Worm (Caenorhabditis elegans) whole organism, mixed stage, embryonic: ENCODE results near the gene nspd-9.
A peak's percentile ranks its signal among the peaks of the same experiment; 100 is the strongest.

Experiments used
- M03D4.4 ChIP-seq: sonication (generic microtip); optimal IDR thresholded peaks from 2 replicates; lab custom pipeline; 2017; ENCODE audit warnings: mild to moderate bottlenecking, missing genetic modification characterization, missing compliant biosample characterization
- bed-3 ChIP-seq: fragments of 200-800 bp; sonication (Bioruptor generic); optimal IDR thresholded peaks from 3 replicates; lab custom pipeline; 2018; ENCODE audit warnings: mild to moderate bottlenecking, missing genetic modification characterization, moderate library complexity, missing compliant biosample characterization
- ceh-39 ChIP-seq: fragments of 150-350 bp; optimal IDR thresholded peaks from 2 replicates; lab custom pipeline; 2014; ENCODE audit warnings: missing biosample characterization, missing genetic modification characterization
- ceh-43 ChIP-seq: fragments of 200-800 bp; sonication (Bioruptor generic); optimal IDR thresholded peaks from 2 replicates; lab custom pipeline; 2018; ENCODE audit warnings: mild to moderate bottlenecking, missing genetic modification characterization, moderate library complexity, missing compliant biosample characterization
- ceh-83 ChIP-seq: fragments of 200-800 bp; sonication (Bioruptor generic); optimal IDR thresholded peaks from 2 replicates; lab custom pipeline; 2018; ENCODE audit warnings: mild to moderate bottlenecking, missing genetic modification characterization, missing compliant biosample characterization
- ces-1 ChIP-seq: fragments of 150-350 bp; optimal IDR thresholded peaks from 2 replicates; lab custom pipeline; 2014; ENCODE audit warnings: missing biosample characterization, missing genetic modification reagents, missing genetic modification characterization
- cnd-1 ChIP-seq: fragments of 200-800 bp; sonication (Bioruptor generic); optimal IDR thresholded peaks from 2 replicates; lab custom pipeline; 2018; ENCODE audit warnings: mild to moderate bottlenecking, missing genetic modification characterization, missing compliant biosample characterization
- drap-1 ChIP-seq: fragments of 200-800 bp; sonication (Bioruptor generic); optimal IDR thresholded peaks from 3 replicates; lab custom pipeline; 2018; ENCODE audit warnings: mild to moderate bottlenecking, missing genetic modification characterization, missing compliant biosample characterization
- elt-1 ChIP-seq: sonication (generic microtip); optimal IDR thresholded peaks from 2 replicates; lab custom pipeline; 2017; ENCODE audit warnings: missing genetic modification characterization, mild to moderate bottlenecking, missing compliant biosample characterization, antibody characterized with exemption, moderate library complexity, borderline replicate concordance; ENCODE audit not compliant: insufficient read depth
- elt-3 ChIP-seq: fragments of 150-350 bp; optimal IDR thresholded peaks from 2 replicates; lab custom pipeline; 2014; ENCODE audit warnings: missing biosample characterization, missing genetic modification characterization
- flh-1 ChIP-seq: fragments of 200-800 bp; sonication (Bioruptor generic); optimal IDR thresholded peaks from 2 replicates; lab custom pipeline; 2018; ENCODE audit warnings: mild to moderate bottlenecking, missing genetic modification characterization, moderate library complexity, missing compliant biosample characterization
- ham-2 ChIP-seq: fragments of 200-800 bp; sonication (Bioruptor generic); optimal IDR thresholded peaks from 2 replicates; lab custom pipeline; 2018; ENCODE audit warnings: mild to moderate bottlenecking, missing genetic modification characterization, missing compliant biosample characterization
- hlh-1 ChIP-seq: fragments of 150-350 bp; optimal IDR thresholded peaks from 2 replicates; lab custom pipeline; 2014; ENCODE audit warnings: missing biosample characterization, missing genetic modification reagents, missing genetic modification characterization
- lin-13 ChIP-seq: fragments of 150-350 bp; optimal IDR thresholded peaks from 2 replicates; lab custom pipeline; 2014; ENCODE audit warnings: missing biosample characterization, missing genetic modification characterization
- lin-32 ChIP-seq: fragments of 200-800 bp; sonication (Bioruptor generic); optimal IDR thresholded peaks from 2 replicates; lab custom pipeline; 2018; ENCODE audit warnings: mild to moderate bottlenecking, missing genetic modification characterization, missing compliant biosample characterization
- lsy-2 ChIP-seq: fragments of 150-350 bp; optimal IDR thresholded peaks from 2 replicates; lab custom pipeline; 2014; ENCODE audit warnings: missing biosample characterization, missing genetic modification characterization
- mab-5 ChIP-seq: fragments of 150-350 bp; optimal IDR thresholded peaks from 2 replicates; lab custom pipeline; 2014; ENCODE audit warnings: missing biosample characterization, missing genetic modification characterization
- mep-1 ChIP-seq: fragments of 150-350 bp; optimal IDR thresholded peaks from 2 replicates; lab custom pipeline; 2017; ENCODE audit warnings: missing biosample characterization, missing genetic modification reagents, missing genetic modification characterization, inconsistent platforms
- mls-2 ChIP-seq: sonication (generic microtip); optimal IDR thresholded peaks from 2 replicates; lab custom pipeline; 2016; ENCODE audit warnings: mild to moderate bottlenecking, missing genetic modification characterization, moderate library complexity, missing compliant biosample characterization
- nhr-12 ChIP-seq: fragments of 150-350 bp; optimal IDR thresholded peaks from 2 replicates; lab custom pipeline; 2014; ENCODE audit warnings: missing biosample characterization, missing genetic modification characterization
- nhr-2 ChIP-seq: fragments of 150-350 bp; optimal IDR thresholded peaks from 2 replicates; lab custom pipeline; 2014; ENCODE audit warnings: missing biosample characterization, missing genetic modification characterization
- nhr-237 ChIP-seq: fragments of 150-350 bp; optimal IDR thresholded peaks from 2 replicates; lab custom pipeline; 2014; ENCODE audit warnings: missing biosample characterization, missing genetic modification characterization
- nhr-28 ChIP-seq: fragments of 150-350 bp; optimal IDR thresholded peaks from 2 replicates; lab custom pipeline; 2014; ENCODE audit warnings: missing biosample characterization, missing genetic modification characterization
- nhr-76 ChIP-seq: sonication (generic microtip); optimal IDR thresholded peaks from 2 replicates; lab custom pipeline; 2017; ENCODE audit warnings: missing biosample characterization, missing genetic modification characterization
- pha-4 ChIP-seq: fragments of 150-350 bp; optimal IDR thresholded peaks from 2 replicates; lab custom pipeline; 2018; ENCODE audit warnings: missing biosample characterization, missing genetic modification reagents, missing genetic modification characterization
- sem-2 ChIP-seq: fragments of 200-800 bp; sonication (Bioruptor generic); optimal IDR thresholded peaks from 2 replicates; lab custom pipeline; 2018; ENCODE audit warnings: mild to moderate bottlenecking, missing genetic modification characterization, missing compliant biosample characterization
- snpc-4 ChIP-seq: fragments of 150-350 bp; optimal IDR thresholded peaks from 2 replicates; lab custom pipeline; 2014; ENCODE audit warnings: missing biosample characterization, missing genetic modification characterization
- sptf-1 ChIP-seq: sonication (generic microtip); optimal IDR thresholded peaks from 2 replicates; lab custom pipeline; 2017; ENCODE audit warnings: mild to moderate bottlenecking, missing genetic modification characterization, moderate library complexity, missing compliant biosample characterization
- unc-120 ChIP-seq: sonication (generic microtip); optimal IDR thresholded peaks from 2 replicates; lab custom pipeline; 2017; ENCODE audit warnings: missing genetic modification characterization, missing compliant biosample characterization; ENCODE audit not compliant: poor library complexity, severe bottlenecking
- unc-39 ChIP-seq: fragments of 150-350 bp; optimal IDR thresholded peaks from 2 replicates; lab custom pipeline; 2014; ENCODE audit warnings: missing biosample characterization, missing genetic modification characterization
- unc-62 ChIP-seq: fragments of 150-350 bp; optimal IDR thresholded peaks from 2 replicates; lab custom pipeline; 2014; ENCODE audit warnings: missing biosample characterization, missing genetic modification reagents, missing genetic modification characterization
- zip-8 ChIP-seq: fragments of 150-350 bp; optimal IDR thresholded peaks from 2 replicates; lab custom pipeline; 2014; ENCODE audit warnings: missing biosample characterization, missing genetic modification characterization

Gene nspd-9

DNA sequence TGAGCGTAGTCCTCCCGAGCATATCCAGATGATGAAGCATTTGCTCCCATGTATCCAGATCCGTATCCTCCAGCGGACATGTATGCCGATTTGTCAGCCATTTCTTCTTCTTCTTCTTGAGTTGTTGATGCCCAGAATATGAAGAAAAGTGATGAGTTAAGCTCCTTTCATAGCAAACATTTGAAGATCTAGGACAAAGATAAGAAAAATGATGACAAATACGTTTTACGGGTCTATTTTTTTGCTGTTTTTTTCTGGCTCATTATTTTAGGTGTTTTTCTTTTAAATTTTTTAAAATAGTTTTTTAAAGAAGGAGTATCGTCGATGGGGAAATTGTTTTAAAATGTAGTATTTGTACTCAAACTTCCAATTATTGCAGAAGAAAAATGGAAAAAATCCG, at the start of gene nspd-9:
TSS of gene nspd-9 (minus strand) at position 101 of the 400 bp plus-strand sequence.
- TF ChIP-seq sptf-1 (tag; lab: Kevin White, UChicago), result no peak
- TF ChIP-seq nhr-2 (tag; lab: Kevin White, UChicago), result no peak
- TF ChIP-seq lin-13, result no peak
- TF ChIP-seq ces-1, result no peak
- TF ChIP-seq zip-8 (tag; lab: Kevin White, UChicago), result no peak
- no peak for TF ChIP-seq M03D4.4 (tag; lab: Kevin White, UChicago)
- TF ChIP-seq unc-62 (GFP tag; lab: Kevin White, UChicago), result no peak
- no peak for TF ChIP-seq unc-120
- no peak for TF ChIP-seq unc-39 (tag; lab: Kevin White, UChicago)
- TF ChIP-seq ceh-83 (GFP tag; lab: Kevin White, UChicago), result no peak
- no peak for TF ChIP-seq ceh-43
- no peak for TF ChIP-seq mab-5 (tag; lab: Kevin White, UChicago)

DNA sequence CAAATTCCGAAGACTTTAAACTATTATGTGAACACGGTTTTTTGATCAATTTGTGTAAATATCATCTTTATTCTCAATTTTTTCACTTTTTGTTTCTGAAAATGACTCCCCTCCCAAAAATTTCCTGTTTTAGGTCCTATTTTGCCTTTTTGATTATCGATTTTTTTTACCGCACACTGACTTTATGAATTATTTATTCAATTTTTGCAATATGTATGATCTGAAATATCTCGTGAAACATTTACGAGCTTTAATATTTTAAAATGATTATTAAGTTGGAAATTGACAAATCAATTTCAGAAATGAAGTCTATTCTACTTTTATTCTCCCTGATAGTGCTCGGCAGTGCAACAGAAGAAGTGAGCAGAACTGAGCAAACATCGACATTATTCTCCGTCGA, 49.3 kb upstream of the nspd-9 start, which contains the start of gene C35D10.1:
TSS of gene C35D10.1 (plus strand) at position 301 of the 400 bp plus-strand sequence.
- TF ChIP-seq ceh-39 (tag; lab: Kevin White, UChicago) (no peak), elt-1 (tag; lab: Kevin White, UChicago) (no peak), drap-1 (no peak), flh-1 (no peak), unc-62 (GFP tag; lab: Kevin White, UChicago) (no peak), nhr-76 (tag; lab: Kevin White, UChicago) (no peak), ces-1 (no peak), cnd-1 (tag; lab: Kevin White, UChicago) (no peak), sem-2 (GFP tag; lab: Kevin White, UChicago) (no peak), lsy-2 (tag; lab: Kevin White, UChicago) (no peak), mep-1 (no peak), ceh-43 (no peak), nhr-12 (tag; lab: Kevin White, UChicago) (no peak), nhr-28 (tag; lab: Kevin White, UChicago) (no peak)
- TF ChIP-seq, all 35 proteins: peak for 0

DNA sequence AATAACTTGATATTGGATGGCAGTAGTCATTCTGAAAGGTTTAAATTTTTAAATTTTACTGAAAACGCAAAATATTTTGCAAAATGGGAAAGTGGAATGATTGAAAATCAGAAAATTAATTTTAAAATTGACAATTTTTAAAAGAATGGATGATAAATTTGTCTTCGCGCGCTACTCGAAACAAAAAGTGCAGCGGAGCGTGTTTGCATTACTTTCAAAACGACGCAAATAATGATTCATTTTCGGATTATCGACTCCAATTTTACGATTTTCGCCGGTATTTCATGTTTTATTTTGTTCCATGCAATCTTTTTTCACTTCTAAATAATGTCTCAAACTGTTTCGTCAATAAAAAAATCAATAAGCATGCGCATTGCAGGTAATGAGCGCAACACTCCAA, 48.2 kb upstream of the nspd-9 start, which contains the start of the genes tost-1 and arx-6:
TSS of gene tost-1 (minus strand) at position 31 of the 400 bp plus-strand sequence.
TSS of gene arx-6 (plus strand) at position 378 of the 400 bp plus-strand sequence.
- TF ChIP-seq ceh-83 (GFP tag; lab: Kevin White, UChicago), result no peak
- TF ChIP-seq lin-13, result no peak
- no peak for TF ChIP-seq drap-1
- no peak for TF ChIP-seq unc-120
- TF ChIP-seq pha-4 (tag; lab: Kevin White, UChicago), result peak; percentile 19
- TF ChIP-seq hlh-1, result no peak
- no peak for TF ChIP-seq mab-5 (tag; lab: Kevin White, UChicago)
- no peak for TF ChIP-seq nhr-12 (tag; lab: Kevin White, UChicago)
- no peak for TF ChIP-seq ces-1
- TF ChIP-seq nhr-2 (tag; lab: Kevin White, UChicago), result no peak
- TF ChIP-seq snpc-4 (tag; lab: Kevin White, UChicago), result no peak
- no peak for TF ChIP-seq bed-3
- TF ChIP-seq mep-1, result peak; percentile 50
- no peak for TF ChIP-seq unc-62 (GFP tag; lab: Kevin White, UChicago)
- no peak for TF ChIP-seq ceh-39 (tag; lab: Kevin White, UChicago)
- TF ChIP-seq elt-1 (tag; lab: Kevin White, UChicago), result no peak
- TF ChIP-seq lsy-2 (tag; lab: Kevin White, UChicago), result peak; percentile 37
- TF ChIP-seq cnd-1 (tag; lab: Kevin White, UChicago), result no peak
- TF ChIP-seq unc-39 (tag; lab: Kevin White, UChicago), result no peak
- no peak for TF ChIP-seq mls-2 (tag; lab: Kevin White, UChicago)
- no peak for TF ChIP-seq M03D4.4 (tag; lab: Kevin White, UChicago)
- no peak for TF ChIP-seq lin-32
- no peak for TF ChIP-seq nhr-237
- no peak for TF ChIP-seq ham-2 (GFP tag; lab: Kevin White, UChicago)
- no peak for TF ChIP-seq zip-8 (tag; lab: Kevin White, UChicago)
- TF ChIP-seq ceh-43, result no peak
- no peak for TF ChIP-seq flh-1

DNA sequence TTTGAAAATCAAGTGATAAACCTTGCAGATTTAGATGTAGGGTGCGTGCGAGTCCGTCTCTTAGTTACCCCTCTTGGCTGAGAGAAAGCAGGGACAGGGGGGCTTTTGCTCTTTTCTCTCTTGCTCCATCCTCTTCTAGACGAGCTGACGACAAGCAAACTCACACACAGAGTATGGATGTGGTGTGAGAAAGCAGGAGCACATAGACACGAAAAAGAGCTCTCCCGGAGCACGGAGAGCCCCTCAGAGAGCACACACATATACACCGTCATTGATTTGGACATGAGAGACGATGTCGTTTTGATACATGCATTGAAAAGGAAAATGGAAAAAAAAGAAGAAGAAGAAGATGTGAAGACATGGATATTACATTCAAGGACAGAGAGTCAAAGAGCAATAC, 45.6 kb upstream of the nspd-9 start:
- TF ChIP-seq ces-1 (peak; percentile 21), unc-39 (tag; lab: Kevin White, UChicago) (no peak)

DNA sequence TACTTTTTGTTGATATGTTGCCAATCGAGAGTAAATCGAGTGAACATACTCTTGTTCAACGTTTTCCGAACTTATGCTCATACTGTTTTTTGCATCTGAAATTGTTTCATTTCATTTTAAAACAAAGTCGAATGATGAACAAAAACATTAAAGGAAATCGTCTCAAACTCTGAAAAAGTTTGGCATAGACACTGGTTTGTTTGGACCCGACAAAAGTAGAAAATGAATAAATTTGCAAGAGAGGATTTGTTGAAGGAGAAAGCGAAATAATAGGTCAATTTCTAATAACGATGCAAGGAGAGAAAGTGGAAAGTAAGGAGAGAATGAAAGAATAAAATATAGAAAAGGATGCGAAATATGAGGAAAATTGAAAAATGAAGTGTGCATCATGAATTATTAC, 44.6 kb upstream of the nspd-9 start, which contains the start of gene C35D10.12:
TSS of gene C35D10.12 (minus strand) at position 101 of the 400 bp plus-strand sequence.
- TF ChIP-seq flh-1 (no peak), mep-1 (no peak), unc-62 (GFP tag; lab: Kevin White, UChicago) (no peak), zip-8 (tag; lab: Kevin White, UChicago) (no peak), drap-1 (no peak), unc-39 (tag; lab: Kevin White, UChicago) (no peak), mls-2 (tag; lab: Kevin White, UChicago) (no peak), nhr-12 (tag; lab: Kevin White, UChicago) (no peak), cnd-1 (tag; lab: Kevin White, UChicago) (no peak), pha-4 (tag; lab: Kevin White, UChicago) (no peak), elt-3 (tag; lab: Kevin White, UChicago) (no peak), ceh-43 (no peak)
